Worm (Caenorhabditis elegans) whole organism, L1 larva: ENCODE measurements around the gene ubc-23.

ENCODE experiments used
- C16A3.4 ChIP-seq: fragments of 150-350 bp; optimal IDR thresholded peaks from 2 replicates; lab custom pipeline; 2014; ENCODE audit warnings: missing biosample characterization, missing genetic modification characterization
- C34B4.2 ChIP-seq: sonication (generic microtip); optimal IDR thresholded peaks from 2 replicates; lab custom pipeline; 2017; ENCODE audit warnings: mild to moderate bottlenecking, missing genetic modification characterization, missing compliant biosample characterization
- F16B12.6 ChIP-seq: fragments of 150-350 bp; optimal IDR thresholded peaks from 2 replicates; lab custom pipeline; 2014; ENCODE audit warnings: missing biosample characterization, missing genetic modification characterization
- aha-1 ChIP-seq: fragments of 150-350 bp; optimal IDR thresholded peaks from 2 replicates; lab custom pipeline; 2014; ENCODE audit warnings: missing biosample characterization, missing genetic modification characterization
- aly-2 ChIP-seq: fragments of 150-350 bp; optimal IDR thresholded peaks from 2 replicates; lab custom pipeline; 2014; ENCODE audit warnings: missing biosample characterization, missing genetic modification characterization
- blmp-1 ChIP-seq: fragments of 150-350 bp; optimal IDR thresholded peaks from 2 replicates; lab custom pipeline; 2014; ENCODE audit warnings: missing biosample characterization, missing genetic modification characterization
- ceh-8 ChIP-seq: fragments of 200-800 bp; sonication (Bioruptor generic); optimal IDR thresholded peaks from 2 replicates; lab custom pipeline; 2018; ENCODE audit warnings: mild to moderate bottlenecking, missing genetic modification characterization, moderate library complexity, missing compliant biosample characterization
- ceh-82 ChIP-seq, 3 experiments: fragments of 150-350 bp in 1 of 3; sonication (generic microtip) in 2 of 3; optimal IDR thresholded peaks; 2 replicates each; lab custom pipeline; 2014 to 2017; ENCODE audit warnings: missing biosample characterization in 3 of 3, missing genetic modification characterization in 3 of 3
- ceh-88 ChIP-seq: fragments of 200-800 bp; sonication (Bioruptor generic); IDR thresholded peaks from 2 replicates; pipeline ENCODE4 v1.3.6; 2022; ENCODE audit warnings: missing genetic modification characterization, missing compliant biosample characterization
- ceh-90 ChIP-seq: sonication (generic microtip); optimal IDR thresholded peaks from 2 replicates; lab custom pipeline; 2016; ENCODE audit warnings: missing genetic modification characterization, missing compliant biosample characterization
- ces-1 ChIP-seq: fragments of 150-350 bp; optimal IDR thresholded peaks from 2 replicates; lab custom pipeline; 2014; ENCODE audit warnings: missing biosample characterization, missing genetic modification reagents, missing genetic modification characterization
- dpl-1 ChIP-seq, 3 experiments: fragments of 150-350 bp in 2 of 3; sonication (generic microtip) in 1 of 3; optimal IDR thresholded peaks; 2 replicates each; lab custom pipeline; 2014 to 2017; ENCODE audit warnings: missing biosample characterization in 3 of 3, missing genetic modification characterization in 3 of 3, missing genetic modification reagents in 3 of 3
- efl-1 ChIP-seq, 4 experiments: fragments of 150-350 bp; optimal IDR thresholded peaks in 3 of 4; peaks in 1 of 4; 1 replicate in 1 of 4; 2 replicates in 3 of 4; lab custom pipeline; 2014; ENCODE audit warnings: missing biosample characterization in 2 of 4, missing genetic modification characterization in 2 of 4, missing genetic modification reagents in 2 of 4
- egl-13 ChIP-seq: sonication (generic microtip); optimal IDR thresholded peaks from 2 replicates; lab custom pipeline; 2016; ENCODE audit warnings: missing genotype, missing genetic modification reagents, missing genetic modification characterization, missing compliant biosample characterization
- egl-27 ChIP-seq, 2 experiments: fragments of 150-350 bp in 1 of 2; sonication (generic microtip); optimal IDR thresholded peaks; 3 replicates each; lab custom pipeline; 2017 to 2018; ENCODE audit warnings: missing biosample characterization in 2 of 2, missing genetic modification characterization in 2 of 2, missing genetic modification reagents in 2 of 2
- ets-5 ChIP-seq: fragments of 200-800 bp; sonication (Bioruptor generic); IDR thresholded peaks from 2 replicates; pipeline ENCODE4 v1.3.6; 2022; ENCODE audit warnings: missing genetic modification characterization, missing compliant biosample characterization
- fkh-10 ChIP-seq: sonication (generic microtip); optimal IDR thresholded peaks from 2 replicates; lab custom pipeline; 2017; ENCODE audit warnings: missing biosample characterization, missing genetic modification reagents, missing genetic modification characterization
- fkh-8 ChIP-seq: sonication (generic microtip); optimal IDR thresholded peaks from 2 replicates; lab custom pipeline; 2016; ENCODE audit warnings: mild to moderate bottlenecking, missing genetic modification characterization, missing compliant biosample characterization
- fos-1 ChIP-seq: fragments of 150-350 bp; optimal IDR thresholded peaks from 2 replicates; lab custom pipeline; 2014; ENCODE audit warnings: missing biosample characterization, missing genetic modification characterization
- hlh-17 ChIP-seq: fragments of 200-800 bp; sonication (Bioruptor generic); optimal IDR thresholded peaks from 2 replicates; lab custom pipeline; 2018; ENCODE audit warnings: missing genetic modification characterization, mild to moderate bottlenecking, missing compliant biosample characterization, moderate library complexity, borderline replicate concordance
- hlh-4 ChIP-seq: sonication (generic microtip); optimal IDR thresholded peaks from 2 replicates; lab custom pipeline; 2016; ENCODE audit warnings: mild to moderate bottlenecking, missing genetic modification characterization, missing compliant biosample characterization
- hpl-2 ChIP-seq: fragments of 150-350 bp; optimal IDR thresholded peaks from 2 replicates; lab custom pipeline; 2014; ENCODE audit warnings: missing biosample characterization, missing genetic modification reagents, missing genetic modification characterization
- lin-13 ChIP-seq: fragments of 150-350 bp; optimal IDR thresholded peaks from 2 replicates; lab custom pipeline; 2014; ENCODE audit warnings: missing biosample characterization, missing genetic modification reagents, missing genetic modification characterization
- lin-14 ChIP-seq: fragments of 200-800 bp; sonication (Bioruptor generic); optimal IDR thresholded peaks from 2 replicates; lab custom pipeline; 2018; ENCODE audit warnings: mild to moderate bottlenecking, missing genetic modification characterization, moderate library complexity, missing compliant biosample characterization
- lin-15B ChIP-seq: fragments of 150-350 bp; sonication (generic microtip); optimal IDR thresholded peaks from 3 replicates; lab custom pipeline; 2014; ENCODE audit warnings: missing biosample characterization, missing genetic modification characterization
- lin-35 ChIP-seq, 2 experiments: fragments of 150-350 bp; optimal IDR thresholded peaks; 2 replicates each; lab custom pipeline; 2014; ENCODE audit warnings: missing biosample characterization in 2 of 2, missing genetic modification characterization in 2 of 2, missing genetic modification reagents in 2 of 2
- lin-39 ChIP-seq: fragments of 150-350 bp; optimal IDR thresholded peaks from 2 replicates; lab custom pipeline; 2014; ENCODE audit warnings: missing biosample characterization, missing genetic modification reagents, missing genetic modification characterization
- lir-3 ChIP-seq: sonication (generic microtip); optimal IDR thresholded peaks from 2 replicates; lab custom pipeline; 2016; ENCODE audit warnings: mild to moderate bottlenecking, missing genetic modification characterization, moderate library complexity, missing compliant biosample characterization; ENCODE audit not compliant: poor library complexity
- lsy-2 ChIP-seq, 2 experiments: fragments of 150-350 bp; optimal IDR thresholded peaks; 2 replicates each; lab custom pipeline; 2014; ENCODE audit warnings: missing biosample characterization in 2 of 2, missing genetic modification characterization in 2 of 2
- mdl-1 ChIP-seq, 2 experiments: fragments of 150-350 bp; optimal IDR thresholded peaks; 2 replicates each; lab custom pipeline; 2014 to 2017; ENCODE audit warnings: missing biosample characterization in 2 of 2, missing genetic modification characterization in 2 of 2, inconsistent platforms in 1 of 2
- mef-2 ChIP-seq: fragments of 150-350 bp; optimal IDR thresholded peaks from 2 replicates; lab custom pipeline; 2014; ENCODE audit warnings: missing biosample characterization, missing genetic modification characterization
- nhr-11 ChIP-seq: fragments of 150-350 bp; optimal IDR thresholded peaks from 2 replicates; lab custom pipeline; 2014; ENCODE audit warnings: missing biosample characterization, missing genetic modification characterization
- nhr-12 ChIP-seq: sonication (generic microtip); optimal IDR thresholded peaks from 2 replicates; lab custom pipeline; 2017; ENCODE audit warnings: missing biosample characterization, missing genetic modification characterization
- nhr-19 ChIP-seq: fragments of 200-800 bp; sonication (Bioruptor generic); conservative IDR thresholded peaks from 2 replicates; pipeline ENCODE4 v1.3.6; 2022; ENCODE audit warnings: missing genetic modification characterization, missing compliant biosample characterization
- nhr-20 ChIP-seq: sonication (generic microtip); optimal IDR thresholded peaks from 2 replicates; lab custom pipeline; 2016; ENCODE audit warnings: mild to moderate bottlenecking, missing genetic modification characterization, missing compliant biosample characterization
- nhr-28 ChIP-seq: fragments of 150-350 bp; optimal IDR thresholded peaks from 2 replicates; lab custom pipeline; 2014; ENCODE audit warnings: missing biosample characterization, missing genetic modification characterization
- nhr-47 ChIP-seq: sonication (generic microtip); optimal IDR thresholded peaks from 2 replicates; lab custom pipeline; 2016; ENCODE audit warnings: mild to moderate bottlenecking, missing genetic modification characterization, moderate library complexity, missing compliant biosample characterization
- nhr-84 ChIP-seq: sonication (generic microtip); optimal IDR thresholded peaks from 2 replicates; lab custom pipeline; 2017; ENCODE audit warnings: missing biosample characterization, missing genetic modification characterization
- pax-3 ChIP-seq: fragments of 200-800 bp; sonication (Bioruptor generic); optimal IDR thresholded peaks from 2 replicates; lab custom pipeline; 2018; ENCODE audit warnings: mild to moderate bottlenecking, missing genetic modification characterization, moderate library complexity, missing compliant biosample characterization
- snpc-4 ChIP-seq: fragments of 150-350 bp; optimal IDR thresholded peaks from 2 replicates; lab custom pipeline; 2014; ENCODE audit warnings: missing biosample characterization, missing genetic modification characterization
- sup-37 ChIP-seq: fragments of 200-800 bp; sonication (Bioruptor generic); optimal IDR thresholded peaks from 2 replicates; lab custom pipeline; 2018; ENCODE audit warnings: mild to moderate bottlenecking, missing genetic modification characterization, missing compliant biosample characterization
- tlp-1 ChIP-seq: fragments of 150-350 bp; optimal IDR thresholded peaks from 2 replicates; lab custom pipeline; 2014; ENCODE audit warnings: missing biosample characterization, missing genetic modification characterization
- unc-130 ChIP-seq: fragments of 150-350 bp; optimal IDR thresholded peaks from 2 replicates; lab custom pipeline; 2017; ENCODE audit warnings: missing biosample characterization, missing genetic modification characterization, inconsistent platforms
- unc-30 ChIP-seq: sonication (generic microtip); optimal IDR thresholded peaks from 2 replicates; lab custom pipeline; 2017; ENCODE audit warnings: missing biosample characterization, missing genetic modification characterization
- unc-62 ChIP-seq: fragments of 150-350 bp; optimal IDR thresholded peaks from 2 replicates; lab custom pipeline; 2014; ENCODE audit warnings: missing biosample characterization, missing genetic modification reagents, missing genetic modification characterization
- xbp-1 ChIP-seq: sonication (generic microtip); optimal IDR thresholded peaks from 2 replicates; lab custom pipeline; 2016; ENCODE audit warnings: missing genetic modification characterization, missing compliant biosample characterization
- zag-1 ChIP-seq: fragments of 150-350 bp; optimal IDR thresholded peaks from 2 replicates; lab custom pipeline; 2014; ENCODE audit warnings: missing biosample characterization, missing genetic modification characterization
- ztf-11 ChIP-seq, 2 experiments: sonication (generic microtip); optimal IDR thresholded peaks; 2 replicates each; lab custom pipeline; 2016 to 2017; ENCODE audit warnings: missing genetic modification characterization in 2 of 2, missing biosample characterization in 1 of 2, missing compliant biosample characterization in 1 of 2

ubc-23 gene

DNA sequence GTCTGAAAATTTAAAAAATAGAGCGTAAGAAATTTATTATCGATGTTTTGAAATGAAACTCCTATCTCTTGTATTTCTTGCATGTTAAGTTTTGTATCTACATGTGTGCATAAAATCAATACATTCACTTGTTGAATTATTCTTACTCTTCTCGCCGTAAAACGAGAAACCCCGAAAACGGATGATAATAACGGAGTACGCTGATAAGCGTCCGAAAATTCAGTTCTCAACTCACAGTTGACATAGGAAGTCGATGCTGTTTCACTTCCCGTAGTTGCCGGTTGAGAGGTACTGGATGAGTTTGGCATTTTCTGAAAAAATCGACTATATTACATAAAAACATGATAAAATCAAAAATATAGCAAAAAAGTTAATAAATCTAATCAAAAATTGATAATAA is 8.7 kb upstream of the ubc-23 start, which contains the start of gene sec-15:
sec-15 (minus strand) TSS at position 311 of the 400 bp plus-strand sequence.
- TF ChIP-seq C16A3.4 (tag; lab: Kevin White, UChicago) (no peak), pax-3 (tag; lab: Kevin White, UChicago) (no peak), hlh-17 (GFP tag; lab: Kevin White, UChicago) (no peak), unc-30 (tag; lab: Kevin White, UChicago) (no peak), xbp-1 (tag; lab: Kevin White, UChicago) (no peak), ceh-90 (no peak), unc-130 (tag; lab: Kevin White, UChicago) (no peak), hlh-4 (tag; lab: Kevin White, UChicago) (no peak), mdl-1 (tag; optimal IDR thresholded peaks at IDR 0.05; lab: Kevin White, UChicago) (no peak), nhr-47 (tag; lab: Kevin White, UChicago) (no peak), lin-15B (tag; lab: Kevin White, UChicago) (no peak), egl-27 (tag; optimal IDR thresholded peaks at IDR 0.05; lab: Kevin White, UChicago) (no peak), ceh-88 (GFP tag; lab: Robert Waterston, UW) (no peak), fos-1 (tag; lab: Kevin White, UChicago) (no peak), tlp-1 (tag; lab: Kevin White, UChicago) (no peak), C34B4.2 (tag; lab: Kevin White, UChicago) (no peak), snpc-4 (no peak), unc-62 (GFP tag; lab: Kevin White, UChicago) (no peak)

DNA sequence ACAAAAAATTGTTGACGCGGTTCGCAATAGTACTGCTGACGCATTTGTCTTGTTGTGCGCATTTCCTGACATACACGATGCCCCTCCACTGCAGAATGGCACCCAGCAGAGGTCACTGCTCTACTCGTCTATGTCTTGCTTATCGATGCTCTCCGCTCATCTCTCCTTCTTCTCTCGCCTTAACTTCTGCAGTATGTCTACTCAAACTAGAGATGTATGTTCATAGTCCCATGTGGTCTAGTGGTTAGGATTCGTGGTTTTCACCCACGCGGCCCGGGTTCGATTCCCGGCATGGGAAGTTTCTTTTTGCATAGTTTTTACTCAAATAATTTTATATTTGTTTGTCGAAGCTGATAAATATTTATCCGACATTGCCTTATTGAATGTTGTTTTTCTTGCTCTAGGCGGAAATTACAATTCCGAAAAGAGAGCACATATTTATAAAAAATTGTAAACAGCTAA is 8.2 kb upstream of the ubc-23 start, which contains the start of gene C28G1.2:
C28G1.2 (plus strand) TSS at position 130 of the 462 bp plus-strand sequence.
- TF ChIP-seq hlh-4 (tag; lab: Kevin White, UChicago) (peak; percentile 47), blmp-1 (tag; lab: Kevin White, UChicago) (peak; percentile 41), ceh-88 (GFP tag; lab: Robert Waterston, UW) (peak; percentile 89), ceh-82 (tag; optimal IDR thresholded peaks at IDR 0.05; lab: Kevin White, UChicago) (peak; percentile 76 to 90 (median 82)), mdl-1 (tag; optimal IDR thresholded peaks at IDR 0.05; lab: Kevin White, UChicago) (peak; percentile 18 to 92), ceh-8 (GFP tag; lab: Kevin White, UChicago) (peak; percentile 92), dpl-1 (GFP tag; optimal IDR thresholded peaks at IDR 0.05; lab: Kevin White, UChicago) (peak; percentile 63 to 74 (median 73)), ets-5 (no peak), fkh-8 (tag; lab: Kevin White, UChicago) (peak; percentile 93), nhr-19 (GFP tag; lab: Robert Waterston, UW) (peak; percentile 94), lin-35 (GFP tag; optimal IDR thresholded peaks at IDR 0.05; lab: Kevin White, UChicago) (peak; percentile 80 to 84), fkh-10 (peak; percentile 92), nhr-84 (tag; lab: Kevin White, UChicago) (no peak), unc-62 (GFP tag; lab: Kevin White, UChicago) (no peak), aly-2 (tag; lab: Kevin White, UChicago) (peak; percentile 86), C34B4.2 (tag; lab: Kevin White, UChicago) (no peak), lin-39 (tag; lab: Kevin White, UChicago) (peak; percentile 80), lin-14 (GFP tag; lab: Kevin White, UChicago) (peak; percentile 97), lir-3 (tag; lab: Kevin White, UChicago) (peak; percentile 91), egl-27 (tag; optimal IDR thresholded peaks at IDR 0.05; lab: Kevin White, UChicago) (peak; percentile 62), nhr-12 (tag; lab: Kevin White, UChicago) (no peak), F16B12.6 (tag; lab: Kevin White, UChicago) (peak; percentile 47), hpl-2 (GFP tag; lab: Kevin White, UChicago) (peak; percentile 69), nhr-11 (tag; lab: Kevin White, UChicago) (peak; percentile 60), lin-15B (tag; lab: Kevin White, UChicago) (peak; percentile 50), sup-37 (GFP tag; lab: Kevin White, UChicago) (peak; percentile 82), lin-13 (peak; percentile 74), ztf-11 (tag; optimal IDR thresholded peaks at IDR 0.05; lab: Kevin White, UChicago) (peak in 1 of 2 experiments; percentile 76), zag-1 (tag; lab: Kevin White, UChicago) (peak; percentile 71), nhr-20 (tag; lab: Kevin White, UChicago) (peak; percentile 95), ces-1 (GFP tag; lab: Kevin White, UChicago) (no peak), snpc-4 (peak; percentile 74), aha-1 (peak; percentile 63), nhr-47 (tag; lab: Kevin White, UChicago) (peak; percentile 96), egl-13 (tag; lab: Kevin White, UChicago) (peak; percentile 89), mef-2 (tag; lab: Kevin White, UChicago) (peak; percentile 18), lsy-2 (tag; optimal IDR thresholded peaks at IDR 0.05; lab: Kevin White, UChicago) (peak; percentile 83 to 91), nhr-28 (tag; lab: Kevin White, UChicago) (no peak), pax-3 (tag; lab: Kevin White, UChicago) (peak; percentile 78), ceh-90 (no peak), efl-1 (optimal IDR thresholded peaks at IDR 0.05; lab: Kevin White, UChicago) (peak; percentile 74 to 78), efl-1 (GFP tag; optimal IDR thresholded peaks at IDR 0.05 in 1 of 2; lab: Kevin White, UChicago) (peak; percentile 49 to 96)
